Worm (Caenorhabditis elegans) whole organism, midembryonic: ENCODE results near the gene C05C8.5.

Experiments used
- cog-1 ChIP-seq: sonication (generic microtip); optimal IDR thresholded peaks from 2 replicates; lab custom pipeline; 2016; ENCODE audit warnings: missing genetic modification characterization, missing compliant biosample characterization
- flt-1 ChIP-seq: fragments of 200-800 bp; sonication (Bioruptor generic); IDR thresholded peaks from 2 replicates; pipeline ENCODE4 v1.3.6; 2022; ENCODE audit warnings: missing genetic modification characterization, missing compliant biosample characterization
- klf-2 ChIP-seq: fragments of 200-800 bp; sonication (Bioruptor generic); conservative IDR thresholded peaks from 2 replicates; pipeline ENCODE4 v1.3.6; 2022; ENCODE audit warnings: missing genetic modification reagents, missing genetic modification characterization, missing compliant biosample characterization
- med-1 ChIP-seq: sonication (generic microtip); optimal IDR thresholded peaks from 2 replicates; lab custom pipeline; 2017; ENCODE audit warnings: missing genetic modification characterization, mild to moderate bottlenecking, missing compliant biosample characterization, antibody characterized with exemption, missing genetic modification reagents; ENCODE audit not compliant: insufficient read depth
- ref-1 ChIP-seq: fragments of 200-800 bp; sonication (Bioruptor generic); conservative IDR thresholded peaks from 2 replicates; pipeline ENCODE4 v1.3.6; 2022; ENCODE audit warnings: missing genetic modification reagents, missing genetic modification characterization, missing compliant biosample characterization
- tab-1 ChIP-seq: fragments of 200-800 bp; sonication (Bioruptor generic); IDR thresholded peaks from 2 replicates; pipeline ENCODE4 v1.3.6; 2022; ENCODE audit warnings: missing genetic modification characterization, missing compliant biosample characterization
- ztf-29 ChIP-seq: fragments of 200-800 bp; sonication (Bioruptor generic); IDR thresholded peaks from 2 replicates; pipeline ENCODE4 v1.3.6; 2022; ENCODE audit warnings: missing genetic modification reagents, missing genetic modification characterization, missing compliant biosample characterization

- TF ChIP-seq flt-1 (GFP tag; lab: Robert Waterston, UW) (no peak), cog-1 (tag; lab: Kevin White, UChicago) (no peak), tab-1 (GFP tag; lab: Robert Waterston, UW) (no peak), klf-2 (GFP tag; lab: Robert Waterston, UW) (no peak), ztf-29 (GFP tag; lab: Robert Waterston, UW) (no peak), ref-1 (no peak), med-1 (no peak)
Measured at ce11 chrV:7225894-7226293, 8.7 kb downstream of the C05C8.5 start.
